Worm (Caenorhabditis elegans): ENCODE data around the gene T05A7.3.
A peak's percentile ranks its signal among the peaks of the same experiment; 100 is the strongest.
"Not testable (repeated sequence)": the region's sequence is repeated elsewhere in the genome, so short reads cannot be mapped to it uniquely, and the experiment has no call there.

Gene T05A7.3

ce11 chrII:4701482-4702119, 26.0 kb downstream of the T05A7.3 start, which contains the start of gene unc-85:
unc-85 (plus strand) TSS chrII:4702069.
- TF ChIP-seq nhr-129 (tag; optimal IDR thresholded peaks at IDR 0.05) (peak; percentile 71), nhr-21 (tag; optimal IDR thresholded peaks at IDR 0.05) (peak; percentile 17), sma-9 (GFP tag; optimal IDR thresholded peaks at IDR 0.05) (peak; percentile 22), lin-13 (GFP tag; optimal IDR thresholded peaks at IDR 0.05) (peak; percentile 65), nhr-25 (tag; optimal IDR thresholded peaks at IDR 0.05) (peak; percentile 69), F13H6.1 (tag; optimal IDR thresholded peaks at IDR 0.05) (peak; percentile 80), mdl-1 (tag; optimal IDR thresholded peaks at IDR 0.05) (peak in 1 of 2 experiments; percentile 44), crh-2 (tag; optimal IDR thresholded peaks at IDR 0.05) (peak; percentile 73), gmeb-1 (tag; optimal IDR thresholded peaks at IDR 0.05) (peak; percentile 58), nhr-6 (tag; optimal IDR thresholded peaks at IDR 0.05) (peak; percentile 22), C34F6.9 (tag; optimal IDR thresholded peaks at IDR 0.05) (peak; percentile 62), unc-55 (GFP tag; optimal IDR thresholded peaks at IDR 0.05) (peak; percentile 69), sma-3 (GFP tag; optimal IDR thresholded peaks at IDR 0.05) (peak; percentile 78), lsy-2 (tag; optimal IDR thresholded peaks at IDR 0.05) (peak; percentile 66 to 89), lin-11 (tag; optimal IDR thresholded peaks at IDR 0.05) (peak; percentile 23)
- TF ChIP-seq sma-9 (tag; optimal IDR thresholded peaks at IDR 0.05), result not testable (repeated sequence)

ce11 chrII:4703011-4703410, 27.4 kb downstream of the T05A7.3 start:
- TF ChIP-seq ztf-1 (GFP tag; conservative IDR thresholded peaks at IDR 0.05) (no peak), nhr-237 (tag; optimal IDR thresholded peaks at IDR 0.05) (no peak), R02D3.7 (tag; optimal IDR thresholded peaks at IDR 0.05) (no peak)

ce11 chrII:4706359-4706871, 30.8 kb downstream of the T05A7.3 start, which contains the start of the genes F10G7.9 and tsn-1:
F10G7.9 (minus strand) TSS chrII:4706485.
tsn-1 (plus strand) TSS chrII:4706821.
- TF ChIP-seq aly-2 (tag; optimal IDR thresholded peaks at IDR 0.05) (no peak), lin-11 (tag; optimal IDR thresholded peaks at IDR 0.05) (peak; percentile 45), blmp-1 (tag; optimal IDR thresholded peaks at IDR 0.05; ENCODE audit: insufficient read depth) (no peak), nhr-21 (tag; optimal IDR thresholded peaks at IDR 0.05) (peak; percentile 7), egl-27 (tag; optimal IDR thresholded peaks at IDR 0.05) (peak; percentile 23), nhr-237 (tag; optimal IDR thresholded peaks at IDR 0.05) (no peak), peb-1 (tag; optimal IDR thresholded peaks at IDR 0.05) (no peak), nhr-10 (tag; optimal IDR thresholded peaks at IDR 0.05) (no peak), sma-3 (GFP tag; optimal IDR thresholded peaks at IDR 0.05) (peak; percentile 47), lsy-2 (tag; optimal IDR thresholded peaks at IDR 0.05) (peak; percentile 86 to 97), lin-13 (GFP tag; optimal IDR thresholded peaks at IDR 0.05) (no peak), dmd-4 (tag; optimal IDR thresholded peaks at IDR 0.05) (no peak), mdl-1 (tag; optimal IDR thresholded peaks at IDR 0.05) (no peak), nhr-11 (tag; optimal IDR thresholded peaks at IDR 0.05) (no peak), nhr-12 (tag; optimal IDR thresholded peaks at IDR 0.05) (no peak), mab-5 (tag; optimal IDR thresholded peaks at IDR 0.05) (no peak), sem-4 (tag; optimal IDR thresholded peaks at IDR 0.05) (no peak), elt-3 (tag; optimal IDR thresholded peaks at IDR 0.05) (no peak), lin-39 (tag; optimal IDR thresholded peaks at IDR 0.05) (no peak), sma-9 (GFP tag; optimal IDR thresholded peaks at IDR 0.05) (peak; percentile 22), sma-9 (tag; optimal IDR thresholded peaks at IDR 0.05) (no peak), ceh-16 (tag; optimal IDR thresholded peaks at IDR 0.05) (no peak), unc-55 (GFP tag; optimal IDR thresholded peaks at IDR 0.05) (peak; percentile 67), gmeb-1 (tag; optimal IDR thresholded peaks at IDR 0.05) (peak; percentile 69), unc-39 (tag; optimal IDR thresholded peaks at IDR 0.05) (no peak), ztf-1 (GFP tag; conservative IDR thresholded peaks at IDR 0.05) (no peak), skn-1 (tag; optimal IDR thresholded peaks at IDR 0.05) (no peak), ztf-11 (tag; optimal IDR thresholded peaks at IDR 0.05) (no peak), F13H6.1 (tag; optimal IDR thresholded peaks at IDR 0.05) (peak; percentile 35), nhr-6 (tag; optimal IDR thresholded peaks at IDR 0.05) (no peak), elt-1 (tag; optimal IDR thresholded peaks at IDR 0.05) (no peak), ZK546.5 (tag; optimal IDR thresholded peaks at IDR 0.05) (no peak), R02D3.7 (tag; optimal IDR thresholded peaks at IDR 0.05) (no peak), crh-2 (tag; optimal IDR thresholded peaks at IDR 0.05) (peak; percentile 52), mbf-1 (tag; optimal IDR thresholded peaks at IDR 0.05) (no peak), fos-1 (tag; optimal IDR thresholded peaks at IDR 0.05) (peak; percentile 69), alr-1 (tag; optimal IDR thresholded peaks at IDR 0.05) (no peak), snpc-4 (tag; optimal IDR thresholded peaks at IDR 0.05) (no peak), nhr-129 (tag; optimal IDR thresholded peaks at IDR 0.05) (peak; percentile 29), nhr-25 (tag; optimal IDR thresholded peaks at IDR 0.05) (peak; percentile 41), unc-62 (GFP tag; optimal IDR thresholded peaks at IDR 0.05) (no peak), C34F6.9 (tag; optimal IDR thresholded peaks at IDR 0.05) (peak; percentile 82), zag-1 (tag; optimal IDR thresholded peaks at IDR 0.05) (no peak), nhr-23 (tag; optimal IDR thresholded peaks at IDR 0.05) (no peak), ztf-4 (tag; optimal IDR thresholded peaks at IDR 0.05) (no peak), Y55F3AM.14 (GFP tag; optimal IDR thresholded peaks at IDR 0.05) (no peak)
